Fruit fly (Drosophila melanogaster): Measurements from ENCODE around the gene CG12065.
A peak's percentile ranks its signal among the peaks of the same experiment; 100 is the strongest.

The CG12065 gene

dm6 chrX:8561404-8562397 is 12.4 kb upstream of the CG12065 start (continued):
- no peak for TF ChIP-seq CG11723 (GFP tag; optimal IDR thresholded peaks at IDR 0.05)
- TF ChIP-seq amos (GFP tag; IDR thresholded peaks at IDR 0.05; ENCODE audit: partially characterized antibody): peak; percentile 54; the same call in 1 of the 2 replicates
- no peak for TF ChIP-seq jigr1 (GFP tag; IDR thresholded peaks at IDR 0.05)
- peak; percentile 26; the same call in 1 of the 2 replicates for TF ChIP-seq NFAT (GFP tag; IDR thresholded peaks at IDR 0.05)
- no peak for TF ChIP-seq CG10431 (GFP tag; optimal IDR thresholded peaks at IDR 0.05)
- TF ChIP-seq Xrp1 (GFP tag; IDR thresholded peaks at IDR 0.05): peak; percentile 46
- TF ChIP-seq Myb (GFP tag; optimal IDR thresholded peaks at IDR 0.05): peak; percentile 56
- peak; percentile 33 for TF ChIP-seq ind (GFP tag; optimal IDR thresholded peaks at IDR 0.05)
- 0 out of 2 replicates have a peak, but pooled peaks have one; percentile 22 for TF ChIP-seq CG4360 (GFP tag; IDR thresholded peaks at IDR 0.05)
- TF ChIP-seq CG4404 (GFP tag; IDR thresholded peaks at IDR 0.05): peak; percentile 11; the same call in 1 of the 2 replicates
- peak; percentile 72 for TF ChIP-seq bbx (GFP tag; IDR thresholded peaks at IDR 0.05; ENCODE audit: partially characterized antibody)
- no peak; the same call in 2 of the 3 replicates for TF ChIP-seq CG34224 (GFP tag; IDR thresholded peaks at IDR 0.05; ENCODE audit: partially characterized antibody)
- peak; percentile 33 for TF ChIP-seq Max (GFP tag; optimal IDR thresholded peaks at IDR 0.05)
- peak; percentile 11 for TF ChIP-seq CG4282 (GFP tag; optimal IDR thresholded peaks at IDR 0.05)
- peak; percentile 29; the same call in 1 of the 3 replicates for TF ChIP-seq Doc3 (GFP tag; IDR thresholded peaks at IDR 0.05; ENCODE audit: partially characterized antibody)
- peak; percentile 45 for TF ChIP-seq CG13287 (GFP tag; IDR thresholded peaks at IDR 0.05; ENCODE audit: partially characterized antibody)
- no peak for TF ChIP-seq CG32772 (GFP tag; IDR thresholded peaks at IDR 0.05)
- no peak for TF ChIP-seq CG7987 (GFP tag; optimal IDR thresholded peaks at IDR 0.05)
- peak; percentile 20 for TF ChIP-seq odd (GFP tag; optimal IDR thresholded peaks at IDR 0.05)
- peak; percentile 93 for TF ChIP-seq abd-A (tag; optimal IDR thresholded peaks at IDR 0.05)
- TF ChIP-seq CG15514 (GFP tag; optimal IDR thresholded peaks at IDR 0.05): peak; percentile 60
- TF ChIP-seq CG18619 (GFP tag; optimal IDR thresholded peaks at IDR 0.05): peak; percentile 7
- TF ChIP-seq gem (tag; optimal IDR thresholded peaks at IDR 0.05): peak; percentile 8
- peak; percentile 4 for TF ChIP-seq CTCF (GFP tag; optimal IDR thresholded peaks at IDR 0.05)
- TF ChIP-seq sqz (GFP tag; optimal IDR thresholded peaks at IDR 0.05): peak; percentile 24
- TF ChIP-seq Ssrp (tag; optimal IDR thresholded peaks at IDR 0.05): peak; percentile 7
- peak; percentile 47 for TF ChIP-seq CG11247 (GFP tag; IDR thresholded peaks at IDR 0.05)
- peak; percentile 55 for TF ChIP-seq ems (GFP tag; optimal IDR thresholded peaks at IDR 0.05)
- TF ChIP-seq Fer2 (tag; optimal IDR thresholded peaks at IDR 0.05): no peak
- TF ChIP-seq Dad (GFP tag; optimal IDR thresholded peaks at IDR 0.05): peak; percentile 26
- TF ChIP-seq bigmax (GFP tag; optimal IDR thresholded peaks at IDR 0.05): peak; percentile 51
- TF ChIP-seq CG4617 (GFP tag; optimal IDR thresholded peaks at IDR 0.05; ENCODE audit: borderline replicate concordance): peak; percentile 0
- peak; percentile 75 for TF ChIP-seq Kr (GFP tag; optimal IDR thresholded peaks at IDR 0.05)
- peak; percentile 26 for TF ChIP-seq CG9876 (GFP tag; optimal IDR thresholded peaks at IDR 0.05)
- TF ChIP-seq chif (GFP tag; optimal IDR thresholded peaks at IDR 0.05): peak; percentile 35 to 38
- peak; percentile 31; the same call in 1 of the 2 replicates for TF ChIP-seq unc-4 (GFP tag; IDR thresholded peaks at IDR 0.05; ENCODE audit: partially characterized antibody)
- TF ChIP-seq Side (GFP tag; optimal IDR thresholded peaks at IDR 0.05): peak; percentile 56
- no peak for TF ChIP-seq maf-S (GFP tag; optimal IDR thresholded peaks at IDR 0.05)
- TF ChIP-seq Sry-δ (GFP tag; optimal IDR thresholded peaks at IDR 0.05): peak; percentile 58
- TF ChIP-seq CG12155 (GFP tag; optimal IDR thresholded peaks at IDR 0.05): no peak
- no peak for TF ChIP-seq CG8290 (GFP tag; optimal IDR thresholded peaks at IDR 0.05)
- peak in 1 of 2 experiments; percentile 76 for TF ChIP-seq CG8290 (tag; optimal IDR thresholded peaks at IDR 0.05)
- peak; percentile 43 to 52 for TF ChIP-seq dpn (GFP tag; optimal IDR thresholded peaks at IDR 0.05)
- peak; percentile 56 for TF ChIP-seq CG8281 (tag; optimal IDR thresholded peaks at IDR 0.05)
- peak; percentile 12 for TF ChIP-seq CG13624 (GFP tag; optimal IDR thresholded peaks at IDR 0.05)
- peak; percentile 6 for TF ChIP-seq Ets97D (GFP tag; optimal IDR thresholded peaks at IDR 0.05)
- 0 out of 3 replicates have a peak, but pooled peaks have one; percentile 14 for TF ChIP-seq Dbx (GFP tag; IDR thresholded peaks at IDR 0.05)
- TF ChIP-seq Xbp1 (GFP tag; optimal IDR thresholded peaks at IDR 0.05): peak; percentile 21

All from whole organism, embryonic.